Worm (Caenorhabditis elegans) whole organism, early embryonic: ENCODE results near the gene ech-1.1.

Source experiments
- aly-1 ChIP-seq: sonication (generic microtip); optimal IDR thresholded peaks from 2 replicates; lab custom pipeline; 2016; ENCODE audit warnings: missing genetic modification characterization, missing compliant biosample characterization
- hmg-4 ChIP-seq: fragments of 200-800 bp; sonication (Bioruptor generic); optimal IDR thresholded peaks from 2 replicates; lab custom pipeline; 2018; ENCODE audit warnings: mild to moderate bottlenecking, missing genetic modification characterization, missing compliant biosample characterization
- tra-4 ChIP-seq: sonication (generic microtip); optimal IDR thresholded peaks from 2 replicates; lab custom pipeline; 2017; ENCODE audit warnings: missing genetic modification characterization, missing compliant biosample characterization

DNA sequence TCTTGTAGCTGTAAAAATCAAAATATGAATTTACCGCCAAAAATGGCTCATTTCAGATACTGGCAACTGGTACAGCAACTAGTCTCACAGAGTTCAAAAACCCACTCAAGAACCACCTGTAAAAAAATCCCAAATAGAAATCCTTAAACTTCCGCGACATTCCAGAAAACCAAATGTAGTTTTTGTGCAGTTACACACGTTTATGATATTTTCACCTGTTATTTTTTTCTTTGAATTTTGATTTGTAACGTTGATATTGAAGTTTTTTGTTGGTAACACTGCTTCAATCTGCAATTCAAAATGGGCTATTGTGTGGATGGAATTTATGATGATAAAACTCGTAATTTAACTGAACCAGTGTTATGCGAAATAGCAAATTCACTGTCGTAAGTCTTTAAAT is 28.5 kb downstream of the ech-1.1 start, which contains the start of gene srw-113:
- TF ChIP-seq hmg-4 (GFP tag; lab: Kevin White, UChicago) (no peak), aly-1 (no peak), tra-4 (tag; lab: Kevin White, UChicago) (no peak)
